Fruit fly (Drosophila melanogaster): ENCODE measurements around the gene TM9SF2.
A peak's percentile ranks its signal among the peaks of the same experiment; 100 is the strongest.

Gene TM9SF2

DNA sequence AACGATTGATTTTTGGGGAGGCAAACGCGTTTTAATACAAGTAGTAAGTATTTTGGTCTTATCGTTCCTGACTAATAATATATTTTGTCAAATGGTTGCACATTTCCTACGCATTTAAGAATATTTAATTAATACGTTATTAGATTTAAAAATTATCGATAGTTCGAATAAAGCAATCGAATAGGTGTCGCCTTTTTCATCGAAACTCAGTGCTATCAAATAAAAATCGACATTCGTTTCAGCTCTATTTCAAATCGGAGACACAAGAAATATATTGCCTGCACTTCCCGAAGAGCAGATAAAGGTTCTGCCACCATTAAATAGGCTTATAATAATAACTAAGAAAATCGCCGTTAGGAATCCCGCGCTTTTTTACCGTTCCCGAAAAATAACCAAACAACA is 579 bp upstream of the TM9SF2 start (continued):
- peak; percentile 71 for TF ChIP-seq BEAF-32 (GFP tag; optimal IDR thresholded peaks at IDR 0.05)
- no peak for TF ChIP-seq sd (tag; optimal IDR thresholded peaks at IDR 0.05)
- TF ChIP-seq CG7987 (GFP tag; optimal IDR thresholded peaks at IDR 0.05) = no peak
- TF ChIP-seq slp2 (GFP tag; optimal IDR thresholded peaks at IDR 0.05) = no peak
- TF ChIP-seq gsb (GFP tag; IDR thresholded peaks at IDR 0.05) = no peak
- peak; percentile 34 for TF ChIP-seq stwl (tag; optimal IDR thresholded peaks at IDR 0.05)
- TF ChIP-seq unc-4 (GFP tag; IDR thresholded peaks at IDR 0.05; ENCODE audit: partially characterized antibody) = peak; percentile 59
- TF ChIP-seq eyg (GFP tag; optimal IDR thresholded peaks at IDR 0.05) = no peak
- no peak for TF ChIP-seq cas (GFP tag; IDR thresholded peaks at IDR 0.05)
- no peak for TF ChIP-seq chn (GFP tag; optimal IDR thresholded peaks at IDR 0.05)
- TF ChIP-seq pum (GFP tag; optimal IDR thresholded peaks at IDR 0.05) = no peak
- no peak for TF ChIP-seq btn (GFP tag; optimal IDR thresholded peaks at IDR 0.05)
- TF ChIP-seq CG14441 (GFP tag; IDR thresholded peaks at IDR 0.05) = no peak
- no peak for TF ChIP-seq NC2β (GFP tag; optimal IDR thresholded peaks at IDR 0.05)
- TF ChIP-seq CG42726 (GFP tag; IDR thresholded peaks at IDR 0.05; ENCODE audit: partially characterized antibody) = peak; percentile 56; the same call in 1 of the 2 replicates
- no peak for TF ChIP-seq CG16863 (GFP tag; optimal IDR thresholded peaks at IDR 0.05)
- 0 out of 3 replicates have a peak, but pooled peaks have one; percentile 53 for TF ChIP-seq zen2 (GFP tag; IDR thresholded peaks at IDR 0.05; ENCODE audit: partially characterized antibody)
- no peak for TF ChIP-seq Ada2b (GFP tag; IDR thresholded peaks at IDR 0.05)
- no peak for TF ChIP-seq TFAM (GFP tag; optimal IDR thresholded peaks at IDR 0.05)
- no peak for TF ChIP-seq CG3838 (GFP tag; optimal IDR thresholded peaks at IDR 0.05)
- TF ChIP-seq Elba2 (GFP tag; optimal IDR thresholded peaks at IDR 0.05) = no peak
- TF ChIP-seq Tbp (GFP tag; optimal IDR thresholded peaks at IDR 0.05) = no peak
- TF ChIP-seq grn (GFP tag; optimal IDR thresholded peaks at IDR 0.05) = no peak
- no peak for TF ChIP-seq pb (GFP tag; optimal IDR thresholded peaks at IDR 0.05)
- no peak; the same call in none of the 2 replicates for TF ChIP-seq tna (GFP tag; IDR thresholded peaks at IDR 0.05; ENCODE audit: partially characterized antibody)
- no peak for TF ChIP-seq slbo (GFP tag; IDR thresholded peaks at IDR 0.05)
- no peak for TF ChIP-seq CG12769 (tag; optimal IDR thresholded peaks at IDR 0.05)
- no peak for TF ChIP-seq CG9609 (GFP tag; optimal IDR thresholded peaks at IDR 0.05)
- no peak for TF ChIP-seq Xrp1 (GFP tag; IDR thresholded peaks at IDR 0.05)
- TF ChIP-seq h (optimal IDR thresholded peaks at IDR 0.05) = no peak
- no peak for TF ChIP-seq gcm (GFP tag; optimal IDR thresholded peaks at IDR 0.05)
- TF ChIP-seq chif (GFP tag; optimal IDR thresholded peaks at IDR 0.05) = no peak
- no peak for TF ChIP-seq rib (GFP tag; IDR thresholded peaks at IDR 0.05)
- TF ChIP-seq CG14050 (GFP tag; IDR thresholded peaks at IDR 0.05) = no peak
- no peak for TF ChIP-seq zf30C (GFP tag; optimal IDR thresholded peaks at IDR 0.05)
- TF ChIP-seq eve (GFP tag; optimal IDR thresholded peaks at IDR 0.05) = no peak
- no peak for TF ChIP-seq CG12942 (GFP tag; optimal IDR thresholded peaks at IDR 0.05)
- TF ChIP-seq CG10321 (GFP tag; IDR thresholded peaks at IDR 0.05) = no peak
- no peak for TF ChIP-seq Fer2 (tag; optimal IDR thresholded peaks at IDR 0.05)
- TF ChIP-seq dmrt11E (tag; optimal IDR thresholded peaks at IDR 0.05) = no peak
- TF ChIP-seq hb (GFP tag; IDR thresholded peaks at IDR 0.05; ENCODE audit: partially characterized antibody) = peak; percentile 69; the same call in 2 of the 3 replicates
- TF ChIP-seq CG12236 (GFP tag; optimal IDR thresholded peaks at IDR 0.05) = no peak
- TF ChIP-seq CG6272 (GFP tag; IDR thresholded peaks at IDR 0.05) = no peak
- no peak for TF ChIP-seq sisA (GFP tag; IDR thresholded peaks at IDR 0.05)
- no peak for TF ChIP-seq Adf1 (GFP tag; IDR thresholded peaks at IDR 0.05)
- no peak for TF ChIP-seq PHDP (tag; optimal IDR thresholded peaks at IDR 0.05)
- TF ChIP-seq ab (GFP tag; optimal IDR thresholded peaks at IDR 0.05) = no peak
- no peak for TF ChIP-seq dan (GFP tag; IDR thresholded peaks at IDR 0.05)
- no peak for TF ChIP-seq lola (GFP tag; optimal IDR thresholded peaks at IDR 0.05)
- TF ChIP-seq bsh (GFP tag; optimal IDR thresholded peaks at IDR 0.05) = no peak
- no peak for TF ChIP-seq CG9797 (GFP tag; optimal IDR thresholded peaks at IDR 0.05)
- peak; percentile 67 for TF ChIP-seq CG13287 (GFP tag; IDR thresholded peaks at IDR 0.05; ENCODE audit: partially characterized antibody)
